Worm (Caenorhabditis elegans) whole organism, L2 larva: ENCODE results near the gene F47G9.6.

Experiments used
- Y55F3AM.14 ChIP-seq: fragments of 200-800 bp; sonication (Bioruptor generic); optimal IDR thresholded peaks from 2 replicates; lab custom pipeline; 2018; ENCODE audit warnings: mild to moderate bottlenecking, missing genetic modification characterization, missing compliant biosample characterization
- ZK546.5 ChIP-seq: sonication (generic microtip); optimal IDR thresholded peaks from 2 replicates; lab custom pipeline; 2017; ENCODE audit warnings: missing biosample characterization, missing genetic modification characterization
- nhr-237 ChIP-seq: fragments of 150-350 bp; optimal IDR thresholded peaks from 2 replicates; lab custom pipeline; 2014; ENCODE audit warnings: missing biosample characterization, missing genetic modification characterization
- nhr-25 ChIP-seq: fragments of 150-350 bp; sonication (generic microtip); optimal IDR thresholded peaks from 3 replicates; lab custom pipeline; 2014; ENCODE audit warnings: missing biosample characterization, missing genetic modification characterization
- unc-62 ChIP-seq: fragments of 150-350 bp; optimal IDR thresholded peaks from 2 replicates; lab custom pipeline; 2014; ENCODE audit warnings: missing biosample characterization, missing genetic modification reagents, missing genetic modification characterization

DNA sequence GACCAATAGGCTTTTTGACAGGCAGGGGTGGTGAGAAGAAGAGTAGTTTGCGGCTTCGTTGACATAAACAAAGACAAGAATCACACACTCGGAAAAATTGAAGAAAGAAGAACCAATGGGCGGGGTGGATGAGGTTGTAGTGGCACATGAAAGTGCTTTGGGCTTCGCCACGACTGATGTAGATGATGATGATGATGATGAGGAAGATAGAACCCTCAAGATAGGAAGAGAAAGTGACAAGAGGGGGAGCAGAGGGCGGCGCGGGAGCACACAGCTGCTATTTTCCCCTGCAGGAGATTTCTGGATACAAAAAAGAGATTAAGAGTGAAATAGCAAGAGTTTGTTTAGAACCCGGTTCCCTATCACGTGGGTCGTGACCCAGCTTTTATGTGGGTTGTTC, 20.3 kb upstream of the F47G9.6 start:
- TF ChIP-seq nhr-25 (tag; lab: Kevin White, UChicago) = no peak
- no peak for TF ChIP-seq nhr-237 (tag; lab: Kevin White, UChicago)
- TF ChIP-seq unc-62 = no peak
- no peak for TF ChIP-seq ZK546.5 (tag; lab: Kevin White, UChicago)
- TF ChIP-seq Y55F3AM.14 (GFP tag; lab: Kevin White, UChicago) = no peak
